Fruit fly (Drosophila melanogaster) whole organism, prepupa: Measurements from ENCODE around the gene CG6126.
A peak's percentile ranks its signal among the peaks of the same experiment; 100 is the strongest.

Source experiments
- CG11294 ChIP-seq: fragments of 200-800 bp; sonication (Bioruptor generic); IDR thresholded peaks from 2 replicates; pipeline ENCODE4 v1.3.6; 2022; ENCODE audit warnings: missing biosample characterization, missing genetic modification characterization
- CG3919 ChIP-seq: fragments of 200-800 bp; sonication (Bioruptor generic); optimal IDR thresholded peaks from 3 replicates; lab custom pipeline; 2016; ENCODE audit warnings: missing biosample characterization, missing genetic modification characterization
- CG4318 ChIP-seq: fragments of 200-800 bp; sonication (Bioruptor generic); optimal IDR thresholded peaks from 3 replicates; lab custom pipeline; 2017; ENCODE audit warnings: missing biosample characterization, mild to moderate bottlenecking, missing genetic modification characterization
- CG6854 ChIP-seq: fragments of 200-800 bp; sonication (Bioruptor generic); optimal IDR thresholded peaks from 2 replicates; lab custom pipeline; 2017; ENCODE audit warnings: missing biosample characterization, mild to moderate bottlenecking, missing genetic modification characterization
- CG8632 ChIP-seq: fragments of 200-800 bp; sonication (Bioruptor generic); optimal IDR thresholded peaks from 3 replicates; lab custom pipeline; 2016; ENCODE audit warnings: missing biosample characterization, missing genetic modification characterization
- Ets96B ChIP-seq: fragments of 200-800 bp; optimal IDR thresholded peaks from 2 replicates; lab custom pipeline; 2019; ENCODE audit warnings: missing biosample characterization, mild to moderate bottlenecking, missing genetic modification characterization, moderate library complexity
- OdsH ChIP-seq: fragments of 200-800 bp; sonication (Bioruptor generic); optimal IDR thresholded peaks from 3 replicates; lab custom pipeline; 2016; ENCODE audit warnings: missing biosample characterization, missing genetic modification characterization
- Smox ChIP-seq: fragments of 200-800 bp; sonication (Bioruptor generic); optimal IDR thresholded peaks from 3 replicates; lab custom pipeline; 2016; ENCODE audit warnings: missing biosample characterization, missing genetic modification characterization
- Sox102F ChIP-seq: fragments of 200-800 bp; sonication (Bioruptor generic); optimal IDR thresholded peaks from 2 replicates; lab custom pipeline; 2016; ENCODE audit warnings: missing biosample characterization, mild to moderate bottlenecking, missing genetic modification characterization
- Sox14 ChIP-seq: fragments of 200-800 bp; sonication (Bioruptor generic); optimal IDR thresholded peaks from 3 replicates; lab custom pipeline; 2016; ENCODE audit warnings: missing biosample characterization, missing genetic modification characterization
- dac ChIP-seq: fragments of 200-800 bp; sonication (Bioruptor generic); optimal IDR thresholded peaks from 2 replicates; lab custom pipeline; 2017; ENCODE audit warnings: missing biosample characterization, mild to moderate bottlenecking, missing genetic modification characterization
- spab ChIP-seq: fragments of 200-800 bp; sonication (Bioruptor generic); optimal IDR thresholded peaks from 2 replicates; lab custom pipeline; 2017; ENCODE audit warnings: missing biosample characterization, mild to moderate bottlenecking, missing genetic modification characterization, missing genetic modification reagents

DNA sequence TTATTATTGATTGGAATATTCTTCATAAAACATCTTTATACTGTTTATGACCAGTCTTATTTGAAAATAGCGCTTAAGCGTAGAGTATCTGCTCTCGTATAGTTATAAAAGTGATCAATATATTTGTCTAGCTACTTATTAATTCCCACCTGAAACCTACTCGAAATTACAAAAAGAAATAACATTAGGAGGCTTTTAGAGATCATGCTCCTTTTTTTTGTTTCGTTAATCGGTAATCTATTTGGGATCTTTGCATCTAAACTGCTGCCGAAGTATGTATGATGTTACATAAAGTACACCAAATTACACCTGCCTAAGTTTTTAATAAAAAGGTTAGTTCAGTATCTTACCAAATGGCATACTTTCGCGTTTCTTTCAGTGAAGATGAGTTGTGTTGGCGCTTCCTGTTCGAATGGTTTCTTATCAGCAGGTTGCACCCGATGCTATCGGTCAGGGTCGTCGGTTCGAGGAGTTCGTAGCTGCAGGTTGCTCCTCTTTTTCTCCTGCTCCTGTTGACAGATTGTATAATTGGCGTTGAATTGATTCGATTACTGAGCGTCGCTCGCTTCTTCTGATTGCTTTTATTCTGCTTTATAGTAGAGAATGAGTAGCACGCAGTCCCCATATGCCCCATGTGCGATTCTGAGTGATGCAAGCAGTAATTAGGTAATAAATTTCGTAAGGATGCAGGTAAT, 35.3 kb upstream of the CG6126 start:
- TF ChIP-seq CG8632 (GFP tag; lab: Kevin White, UChicago) (peak; percentile 40), CG11294 (no peak), Ets96B (tag; lab: Kevin White, UChicago) (peak; percentile 50), CG4318 (GFP tag; lab: Kevin White, UChicago) (no peak), Sox102F (GFP tag; lab: Kevin White, UChicago) (no peak), Smox (GFP tag; lab: Kevin White, UChicago) (peak; percentile 21), CG3919 (peak; percentile 33), dac (GFP tag; lab: Kevin White, UChicago) (no peak), CG6854 (GFP tag; lab: Kevin White, UChicago) (no peak), spab (GFP tag; lab: Kevin White, UChicago) (peak; percentile 40), OdsH (GFP tag; lab: Kevin White, UChicago) (peak; percentile 47), Sox14 (peak; percentile 55)
